Fruit fly (Drosophila melanogaster) whole organism, embryonic: ENCODE results near the gene fd102C.

Experiments used
- ATbp ChIP-seq: fragments of 200-800 bp; sonication (Bioruptor generic); optimal IDR thresholded peaks from 2 replicates; lab custom pipeline; 2017; ENCODE audit warnings: missing biosample characterization, mild to moderate bottlenecking, missing genetic modification characterization, missing genetic modification reagents
- Adf1 ChIP-seq: fragments of 200-800 bp; sonication (Bioruptor generic); IDR thresholded peaks from 2 replicates; pipeline ENCODE4 v1.3.6; 2022; ENCODE audit warnings: missing biosample characterization, missing genetic modification characterization
- Bdp1 ChIP-seq: fragments of 200-800 bp; sonication (Bioruptor generic); optimal IDR thresholded peaks from 3 replicates; lab custom pipeline; 2016; ENCODE audit warnings: missing biosample characterization, missing genetic modification characterization
- CG10267 ChIP-seq: fragments of 200-800 bp; sonication (Bioruptor generic); optimal IDR thresholded peaks from 2 replicates; lab custom pipeline; 2018; ENCODE audit warnings: missing biosample characterization, mild to moderate bottlenecking, missing genetic modification characterization, moderate library complexity
- CG10274 ChIP-seq: fragments of 200-800 bp; sonication (Bioruptor generic); optimal IDR thresholded peaks from 3 replicates; lab custom pipeline; 2017; ENCODE audit warnings: missing biosample characterization, mild to moderate bottlenecking, missing genetic modification characterization
- CG10462 ChIP-seq: fragments of 200-800 bp; sonication (Bioruptor generic); optimal IDR thresholded peaks from 2 replicates; lab custom pipeline; 2016; ENCODE audit warnings: missing biosample characterization, missing genetic modification characterization
- CG10565 ChIP-seq: fragments of 200-800 bp; sonication (Bioruptor generic); optimal IDR thresholded peaks from 3 replicates; lab custom pipeline; 2016; ENCODE audit warnings: missing biosample characterization, mild to moderate bottlenecking, missing genetic modification characterization
- CG12299 ChIP-seq: fragments of 200-800 bp; sonication (Bioruptor generic); optimal IDR thresholded peaks from 2 replicates; lab custom pipeline; 2018; ENCODE audit warnings: missing biosample characterization, mild to moderate bottlenecking, missing genetic modification characterization
- CG15269 ChIP-seq: fragments of 200-800 bp; sonication (Bioruptor generic); optimal IDR thresholded peaks from 2 replicates; lab custom pipeline; 2018; ENCODE audit warnings: missing biosample characterization, mild to moderate bottlenecking, missing genetic modification characterization, moderate library complexity
- CG16813 ChIP-seq: fragments of 200-800 bp; sonication (Bioruptor generic); IDR thresholded peaks from 3 replicates; pipeline ENCODE4 v1.3.6; 2022; ENCODE audit warnings: missing biosample characterization, missing genetic modification characterization; ENCODE audit not compliant: partially characterized antibody
- CG18262 ChIP-seq: fragments of 200-800 bp; optimal IDR thresholded peaks from 3 replicates; lab custom pipeline; 2019; ENCODE audit warnings: missing biosample characterization, mild to moderate bottlenecking, missing genetic modification characterization, moderate library complexity
- CG30431 ChIP-seq: fragments of 200-800 bp; sonication (Bioruptor generic); optimal IDR thresholded peaks from 2 replicates; lab custom pipeline; 2017; ENCODE audit warnings: missing biosample characterization, missing genetic modification characterization
- CG6765 ChIP-seq: fragments of 200-800 bp; sonication (Bioruptor generic); optimal IDR thresholded peaks from 3 replicates; lab custom pipeline; 2017; ENCODE audit warnings: missing biosample characterization, mild to moderate bottlenecking, missing genetic modification characterization
- CG7556 ChIP-seq: fragments of 200-800 bp; sonication (Bioruptor generic); optimal IDR thresholded peaks from 2 replicates; lab custom pipeline; 2017; ENCODE audit warnings: missing biosample characterization, mild to moderate bottlenecking, missing genetic modification characterization
- CG7786 ChIP-seq: fragments of 200-800 bp; sonication (Bioruptor generic); optimal IDR thresholded peaks from 2 replicates; lab custom pipeline; 2016; ENCODE audit warnings: missing biosample characterization, missing genetic modification characterization
- CG7839 ChIP-seq: fragments of 200-800 bp; sonication (Bioruptor generic); optimal IDR thresholded peaks from 3 replicates; lab custom pipeline; 2018; ENCODE audit warnings: missing biosample characterization, mild to moderate bottlenecking, missing genetic modification characterization, moderate library complexity
- CG8089 ChIP-seq: fragments of 200-800 bp; sonication (Bioruptor generic); optimal IDR thresholded peaks from 3 replicates; lab custom pipeline; 2016; ENCODE audit warnings: missing biosample characterization, missing genetic modification characterization
- D19A ChIP-seq: fragments of 200-800 bp; optimal IDR thresholded peaks from 3 replicates; lab custom pipeline; 2019; ENCODE audit warnings: missing biosample characterization, mild to moderate bottlenecking, missing genetic modification characterization, moderate library complexity
- Eip74EF ChIP-seq, 2 experiments: fragments of 200-800 bp in 1 of 2; fragments of >200 bp in 1 of 2; sonication (Bioruptor generic) in 1 of 2; optimal IDR thresholded peaks; 2 replicates each; lab custom pipeline; 2017 to 2019; ENCODE audit warnings: missing biosample characterization in 2 of 2, missing genetic modification characterization in 2 of 2, mild to moderate bottlenecking in 1 of 2, moderate library complexity in 1 of 2
- Elba2 ChIP-seq: fragments of 200-800 bp; sonication (Bioruptor generic); optimal IDR thresholded peaks from 3 replicates; lab custom pipeline; 2016; ENCODE audit warnings: missing biosample characterization, missing genetic modification characterization
- HLH54F ChIP-seq: fragments of 200-800 bp; sonication (Bioruptor generic); optimal IDR thresholded peaks from 3 replicates; lab custom pipeline; 2016; ENCODE audit warnings: missing biosample characterization, missing genetic modification characterization
- Lhr ChIP-seq: fragments of 200-800 bp; sonication (Bioruptor generic); optimal IDR thresholded peaks from 3 replicates; lab custom pipeline; 2017; ENCODE audit warnings: mild to moderate bottlenecking, missing biosample characterization, missing genetic modification reagents, missing genetic modification characterization
- Myb ChIP-seq: fragments of 200-800 bp; sonication (Bioruptor generic); optimal IDR thresholded peaks from 2 replicates; lab custom pipeline; 2016; ENCODE audit warnings: missing biosample characterization, missing genetic modification characterization
- NC2β ChIP-seq: fragments of 200-800 bp; sonication (Bioruptor generic); optimal IDR thresholded peaks from 2 replicates; lab custom pipeline; 2016; ENCODE audit warnings: missing biosample characterization, missing genetic modification characterization
- NFAT ChIP-seq: fragments of 200-800 bp; sonication (Bioruptor generic); IDR thresholded peaks from 2 replicates; pipeline ENCODE4 v1.3.6; 2022; ENCODE audit warnings: missing biosample characterization, missing genetic modification characterization
- Nf-YB ChIP-seq: fragments of 200-800 bp; sonication (Bioruptor generic); optimal IDR thresholded peaks from 3 replicates; lab custom pipeline; 2019; ENCODE audit warnings: missing biosample characterization, mild to moderate bottlenecking, missing genetic modification characterization, moderate library complexity
- Rfx ChIP-seq: fragments of 200-800 bp; sonication (Bioruptor generic); IDR thresholded peaks from 2 replicates; pipeline ENCODE4 v1.3.6; 2022; ENCODE audit warnings: missing biosample characterization, missing genetic modification characterization
- Six4 ChIP-seq: fragments of 200-800 bp; sonication (Bioruptor generic); optimal IDR thresholded peaks from 2 replicates; lab custom pipeline; 2016; ENCODE audit warnings: missing biosample characterization, missing genetic modification characterization
- Tbp ChIP-seq: fragments of >200 bp; optimal IDR thresholded peaks from 2 replicates; lab custom pipeline; 2018; ENCODE audit warnings: missing biosample characterization, missing genetic modification characterization
- cas ChIP-seq: fragments of 200-800 bp; sonication (Bioruptor generic); IDR thresholded peaks from 2 replicates; pipeline ENCODE4 v1.3.6; 2022; ENCODE audit warnings: missing biosample characterization, missing genetic modification characterization
- cg ChIP-seq: fragments of 200-800 bp; sonication (Bioruptor generic); optimal IDR thresholded peaks from 3 replicates; lab custom pipeline; 2019; ENCODE audit warnings: missing biosample characterization, mild to moderate bottlenecking, missing genetic modification characterization, moderate library complexity
- crc ChIP-seq: fragments of 200-800 bp; sonication (Bioruptor generic); optimal IDR thresholded peaks from 2 replicates; lab custom pipeline; 2016; ENCODE audit warnings: missing biosample characterization, missing genetic modification characterization
- fd102C ChIP-seq: fragments of 200-800 bp; sonication (Bioruptor generic); optimal IDR thresholded peaks from 2 replicates; lab custom pipeline; 2018; ENCODE audit warnings: missing biosample characterization, mild to moderate bottlenecking, missing genetic modification characterization, moderate library complexity
- kni ChIP-seq: fragments of 200-800 bp; sonication (Bioruptor generic); optimal IDR thresholded peaks from 3 replicates; lab custom pipeline; 2017; ENCODE audit warnings: mild to moderate bottlenecking, missing biosample characterization, missing genetic modification reagents, missing genetic modification characterization
- lmd ChIP-seq: fragments of 200-800 bp; sonication (Bioruptor generic); IDR thresholded peaks from 2 replicates; pipeline ENCODE4 v1.3.6; 2022; ENCODE audit warnings: missing biosample characterization, missing genetic modification characterization
- pfk ChIP-seq: fragments of 200-800 bp; sonication (Bioruptor generic); optimal IDR thresholded peaks from 2 replicates; lab custom pipeline; 2018; ENCODE audit warnings: missing biosample characterization, mild to moderate bottlenecking, missing genetic modification characterization, moderate library complexity
- seq ChIP-seq: fragments of 200-800 bp; sonication (Bioruptor generic); IDR thresholded peaks from 2 replicates; pipeline ENCODE4 v1.3.6; 2022; ENCODE audit warnings: missing biosample characterization, missing genetic modification characterization
- slou ChIP-seq: fragments of 200-800 bp; sonication (Bioruptor generic); optimal IDR thresholded peaks from 3 replicates; lab custom pipeline; 2016; ENCODE audit warnings: missing biosample characterization, missing genetic modification characterization
- tin ChIP-seq: fragments of 200-800 bp; sonication (Bioruptor generic); optimal IDR thresholded peaks from 3 replicates; lab custom pipeline; 2016; ENCODE audit warnings: missing biosample characterization, missing genetic modification characterization
- tio ChIP-seq: fragments of 200-800 bp; sonication (Bioruptor generic); optimal IDR thresholded peaks from 2 replicates; lab custom pipeline; 2017; ENCODE audit warnings: missing biosample characterization, missing genetic modification characterization, inconsistent platforms
- tll ChIP-seq, 2 experiments: fragments of 200-800 bp in 1 of 2; fragments of >200 bp in 1 of 2; sonication (Bioruptor generic) in 1 of 2; optimal IDR thresholded peaks; 2 replicates each; lab custom pipeline; 2017 to 2019; ENCODE audit warnings: missing biosample characterization in 2 of 2, missing genetic modification characterization in 2 of 2, mild to moderate bottlenecking in 1 of 2, moderate library complexity in 1 of 2
- tx ChIP-seq: fragments of 200-800 bp; sonication (Bioruptor generic); optimal IDR thresholded peaks from 2 replicates; lab custom pipeline; 2016; ENCODE audit warnings: missing biosample characterization, missing genetic modification characterization
- unpg ChIP-seq: fragments of 200-800 bp; sonication (Bioruptor generic); optimal IDR thresholded peaks from 3 replicates; lab custom pipeline; 2018; ENCODE audit warnings: missing biosample characterization, mild to moderate bottlenecking, missing genetic modification characterization, moderate library complexity

The fd102C gene

DNA sequence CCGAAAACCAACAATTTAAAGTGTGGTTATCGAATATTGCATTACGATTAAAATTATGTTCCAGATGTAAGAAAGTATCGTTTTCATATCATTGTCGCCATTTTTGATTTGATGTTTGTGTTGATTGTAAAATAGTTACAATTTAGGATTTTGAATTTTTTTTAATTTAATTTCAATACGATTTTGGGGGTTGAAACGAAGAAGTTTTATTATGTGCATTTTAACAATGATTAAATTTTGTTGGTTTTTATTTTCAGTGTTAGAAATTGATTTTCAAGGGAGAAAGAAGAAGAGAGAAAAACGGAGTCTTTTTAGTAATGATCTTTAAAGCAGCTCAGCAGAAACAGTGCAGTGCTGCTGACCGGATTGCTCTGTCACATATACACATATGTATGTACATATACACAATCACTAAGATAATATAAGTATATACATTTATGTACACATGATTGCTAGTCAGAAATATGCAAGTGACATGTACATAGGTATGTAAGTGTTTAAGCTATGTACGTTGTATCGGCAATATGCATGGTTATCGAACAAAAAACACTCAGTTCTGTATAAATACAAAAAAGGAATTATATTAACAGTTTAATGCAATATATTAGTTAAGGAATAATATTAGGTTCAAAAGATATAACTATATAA is 34.9 kb upstream of the fd102C start (continued):
- TF ChIP-seq D19A (tag; lab: Kevin White, UChicago): peak; percentile 12
- no peak for TF ChIP-seq Tbp (GFP tag; lab: Kevin White, UChicago)
- TF ChIP-seq CG16813 (GFP tag; lab: Robert Waterston, UW): no peak
- TF ChIP-seq tio (GFP tag; lab: Kevin White, UChicago): no peak
- TF ChIP-seq seq (GFP tag; lab: Robert Waterston, UW): no peak
- no peak for TF ChIP-seq unpg (GFP tag; lab: Kevin White, UChicago)
- TF ChIP-seq Myb: no peak
- no peak for TF ChIP-seq CG7839 (tag; lab: Kevin White, UChicago)
- TF ChIP-seq CG18262 (tag; lab: Kevin White, UChicago): peak; percentile 47
- no peak for TF ChIP-seq kni (GFP tag; lab: Kevin White, UChicago)
- TF ChIP-seq HLH54F (GFP tag; lab: Kevin White, UChicago): no peak
- no peak for TF ChIP-seq tin (GFP tag; lab: Kevin White, UChicago)
- peak; percentile 72 for TF ChIP-seq CG10267
- TF ChIP-seq Six4 (GFP tag; lab: Kevin White, UChicago): no peak
- no peak for TF ChIP-seq ATbp (GFP tag; lab: Kevin White, UChicago)
- TF ChIP-seq CG8089 (GFP tag; lab: Kevin White, UChicago): no peak
- no peak for TF ChIP-seq Bdp1 (GFP tag; lab: Kevin White, UChicago)
- no peak for TF ChIP-seq NC2β
- no peak for TF ChIP-seq cg
- no peak for TF ChIP-seq CG10274 (GFP tag; lab: Kevin White, UChicago)
- TF ChIP-seq CG7556 (GFP tag; lab: Kevin White, UChicago): no peak
- TF ChIP-seq Elba2 (GFP tag; lab: Kevin White, UChicago): no peak
- TF ChIP-seq tll (GFP tag; optimal IDR thresholded peaks at IDR 0.05; lab: Kevin White, UChicago): no peak
- TF ChIP-seq CG10462 (GFP tag; lab: Kevin White, UChicago): no peak
- no peak for TF ChIP-seq CG6765 (GFP tag; lab: Kevin White, UChicago)
- no peak for TF ChIP-seq NFAT (GFP tag; lab: Robert Waterston, UW)
- TF ChIP-seq crc (GFP tag; lab: Kevin White, UChicago): no peak
- TF ChIP-seq CG10565: no peak
- no peak for TF ChIP-seq slou (GFP tag; lab: Kevin White, UChicago)
- no peak for TF ChIP-seq CG15269
- TF ChIP-seq lmd: no peak
- no peak for TF ChIP-seq CG12299 (tag; lab: Kevin White, UChicago)
- TF ChIP-seq pfk: no peak
- TF ChIP-seq Eip74EF (GFP tag; optimal IDR thresholded peaks at IDR 0.05; lab: Kevin White, UChicago): no peak
- no peak for TF ChIP-seq CG7786 (GFP tag; lab: Kevin White, UChicago)
- TF ChIP-seq Adf1 (GFP tag; lab: Robert Waterston, UW): no peak
- TF ChIP-seq Rfx (GFP tag; lab: Robert Waterston, UW): no peak
- no peak for TF ChIP-seq tx (GFP tag; lab: Kevin White, UChicago)
- no peak for TF ChIP-seq cas (GFP tag; lab: Robert Waterston, UW)
- no peak for TF ChIP-seq Lhr
- no peak for TF ChIP-seq CG30431 (GFP tag; lab: Kevin White, UChicago)
- TF ChIP-seq Nf-YB (GFP tag; lab: Kevin White, UChicago): no peak
- TF ChIP-seq fd102C (GFP tag; lab: Kevin White, UChicago): no peak
